Fruit fly (Drosophila melanogaster) whole organism: ENCODE measurements around the gene Grip71.

Experiments used
- CG8478 ChIP-seq: fragments of >200 bp; optimal IDR thresholded peaks from 2 replicates; lab custom pipeline; 2018; ENCODE audit warnings: inconsistent platforms
- psq ChIP-seq: fragments of >200 bp; optimal IDR thresholded peaks from 2 replicates; lab custom pipeline; 2017
- usp ChIP-seq: fragments of >200 bp; optimal IDR thresholded peaks from 2 replicates; lab custom pipeline; 2017; ENCODE audit warnings: missing biosample characterization, missing genetic modification characterization, mixed read lengths

DNA sequence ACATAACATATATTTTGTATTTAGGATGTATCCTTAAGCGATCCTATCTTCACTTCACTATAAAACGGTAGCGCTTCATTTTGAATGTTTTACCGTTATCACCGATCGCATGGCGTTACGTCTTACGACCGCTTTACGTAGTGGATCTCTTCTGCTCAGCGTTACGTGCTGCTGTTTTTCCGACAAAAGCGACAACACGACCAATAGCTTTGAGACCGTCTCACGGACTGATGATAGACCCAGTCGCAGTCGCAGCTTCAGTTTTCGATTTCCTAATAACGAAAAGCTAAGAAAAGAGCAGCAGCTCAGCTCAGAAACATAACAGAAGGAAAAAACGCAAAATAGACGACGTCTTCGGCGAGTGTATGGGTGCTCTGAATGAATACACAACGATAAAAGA lies 23.6 kb downstream of the Grip71 start, which contains the start of gene CG10348:
- TF ChIP-seq usp (no peak), psq (lab: Kevin White, UChicago) (no peak), CG8478 (lab: Kevin White, UChicago) (no peak)
